In genomic region chrX:2890041-2890650, ce11 we compare ENCODE assay signal across 5 worm cellular contexts.
TF ChIP-seq lines count a peak whose summit lies in the region.

No protein-coding gene starts in this region.

TF ChIP-seq in whole organism, L1 larva, 84 proteins besides CTCF, POLR2A, EP300 and RAD21 (continues in another document):
- TF ChIP-seq hlh-17 (GFP tag; optimal IDR thresholded peaks at IDR 0.05; lab: Kevin White, UChicago; ENCODE audit: borderline replicate concordance) (no peak), nhr-71 (tag; optimal IDR thresholded peaks at IDR 0.05; lab: Kevin White, UChicago) (peak; percentile 2), efl-1 (optimal IDR thresholded peaks at IDR 0.05; lab: Kevin White, UChicago) (no peak), efl-1 (GFP tag; optimal IDR thresholded peaks at IDR 0.05 in 1 of 2; lab: Kevin White, UChicago) (no peak), aha-1 (tag; optimal IDR thresholded peaks at IDR 0.05; lab: Kevin White, UChicago) (no peak), fkh-8 (tag; optimal IDR thresholded peaks at IDR 0.05; lab: Kevin White, UChicago) (no peak), unc-62 (GFP tag; optimal IDR thresholded peaks at IDR 0.05; lab: Kevin White, UChicago) (no peak), skn-1 (tag; optimal IDR thresholded peaks at IDR 0.05; lab: Kevin White, UChicago) (no peak), unc-98 (GFP tag; IDR thresholded peaks at IDR 0.05; lab: Robert Waterston, UW) (no peak), lsy-2 (tag; optimal IDR thresholded peaks at IDR 0.05; lab: Kevin White, UChicago) (peak in 1 of 2 experiments; percentile 1), ama-1 (optimal IDR thresholded peaks at IDR 0.05; lab: Kevin White, UChicago) (peak; percentile 12), mep-1 (tag; optimal IDR thresholded peaks at IDR 0.05; lab: Kevin White, UChicago) (peak; percentile 11), lin-39 (tag; optimal IDR thresholded peaks at IDR 0.05; lab: Kevin White, UChicago) (no peak), elt-2 (tag; optimal IDR thresholded peaks at IDR 0.05; lab: Kevin White, UChicago) (no peak), nhr-76 (tag; optimal IDR thresholded peaks at IDR 0.05; lab: Kevin White, UChicago) (no peak), lin-13 (GFP tag; optimal IDR thresholded peaks at IDR 0.05; lab: Kevin White, UChicago) (no peak), tlp-1 (tag; optimal IDR thresholded peaks at IDR 0.05; lab: Kevin White, UChicago) (no peak), irx-1 (tag; optimal IDR thresholded peaks at IDR 0.05; lab: Kevin White, UChicago) (no peak), ztf-4 (tag; optimal IDR thresholded peaks at IDR 0.05; lab: Kevin White, UChicago) (peak; percentile 18)

TF ChIP-seq in whole organism, L2 larva, 48 proteins besides CTCF, POLR2A, EP300 and RAD21:
- TF ChIP-seq nhr-10 (tag; optimal IDR thresholded peaks at IDR 0.05; lab: Kevin White, UChicago) (no peak), lsy-2 (tag; optimal IDR thresholded peaks at IDR 0.05; lab: Kevin White, UChicago) (peak in 1 of 2 experiments; percentile 34), C34F6.9 (tag; optimal IDR thresholded peaks at IDR 0.05; lab: Kevin White, UChicago) (no peak), gmeb-1 (tag; optimal IDR thresholded peaks at IDR 0.05; lab: Kevin White, UChicago) (no peak), nhr-21 (tag; optimal IDR thresholded peaks at IDR 0.05; lab: Kevin White, UChicago) (peak; percentile 22), nhr-129 (tag; optimal IDR thresholded peaks at IDR 0.05; lab: Kevin White, UChicago) (no peak), sma-3 (GFP tag; optimal IDR thresholded peaks at IDR 0.05; lab: Kevin White, UChicago) (no peak), ama-1 (optimal IDR thresholded peaks at IDR 0.05; lab: Kevin White, UChicago) (peak; percentile 45)

TF ChIP-seq in whole organism, L3 larva, 47 proteins besides CTCF, POLR2A, EP300 and RAD21:
- TF ChIP-seq ama-1 (optimal IDR thresholded peaks at IDR 0.05; lab: Kevin White, UChicago): peak; percentile 51
- no peak for TF ChIP-seq unc-62 (GFP tag; optimal IDR thresholded peaks at IDR 0.05; lab: Kevin White, UChicago)
- TF ChIP-seq nhr-43 (tag; optimal IDR thresholded peaks at IDR 0.05; lab: Kevin White, UChicago; ENCODE audit: poor library complexity, severe bottlenecking): peak; percentile 72
- TF ChIP-seq nhr-23 (tag; optimal IDR thresholded peaks at IDR 0.05; lab: Kevin White, UChicago): peak; percentile 57
- TF ChIP-seq pha-4 (tag; optimal IDR thresholded peaks at IDR 0.05; lab: Kevin White, UChicago): no peak
- TF ChIP-seq ceh-28 (tag; optimal IDR thresholded peaks at IDR 0.05; lab: Kevin White, UChicago): no peak

TF ChIP-seq in whole organism, L4 larva, 104 proteins besides CTCF, POLR2A, EP300 and RAD21:
- peak; percentile 80 for TF ChIP-seq zfp-3 (GFP tag; conservative IDR thresholded peaks at IDR 0.05; lab: Robert Waterston, UW)
- TF ChIP-seq aly-2 (tag; optimal IDR thresholded peaks at IDR 0.05; lab: Kevin White, UChicago): no peak
- TF ChIP-seq aha-1 (tag; lab: Kevin White, UChicago): peak; percentile 65
- peak; percentile 21 for TF ChIP-seq hlh-30 (tag; optimal IDR thresholded peaks at IDR 0.05; lab: Kevin White, UChicago; ENCODE audit: insufficient read depth)
- TF ChIP-seq fkh-10 (GFP tag; optimal IDR thresholded peaks at IDR 0.05; lab: Kevin White, UChicago): no peak
- no peak for TF ChIP-seq tag-97 (GFP tag; IDR thresholded peaks at IDR 0.05; lab: Robert Waterston, UW)
- peak; percentile 16 for TF ChIP-seq duxl-1 (tag; optimal IDR thresholded peaks at IDR 0.05; lab: Kevin White, UChicago; ENCODE audit: poor library complexity)
- peak; percentile 80 for TF ChIP-seq T26A8.4 (GFP tag; IDR thresholded peaks at IDR 0.05; lab: Robert Waterston, UW)
- no peak for TF ChIP-seq nhr-11 (tag; optimal IDR thresholded peaks at IDR 0.05; lab: Kevin White, UChicago)
- no peak for TF ChIP-seq pha-4 (GFP tag; IDR thresholded peaks at IDR 0.05; lab: Robert Waterston, UW)
- no peak for TF ChIP-seq pha-4 (tag; optimal IDR thresholded peaks at IDR 0.05; lab: Kevin White, UChicago)
- TF ChIP-seq nhr-77 (tag; optimal IDR thresholded peaks at IDR 0.05; lab: Kevin White, UChicago): no peak
- peak in 1 of 2 experiments; percentile 4 for TF ChIP-seq hif-1 (tag; optimal IDR thresholded peaks at IDR 0.05; lab: Kevin White, UChicago)
- TF ChIP-seq ceh-62 (tag; optimal IDR thresholded peaks at IDR 0.05; lab: Kevin White, UChicago): no peak
- TF ChIP-seq fos-1 (tag; optimal IDR thresholded peaks at IDR 0.05; lab: Kevin White, UChicago): no peak
- TF ChIP-seq nhr-48 (tag; optimal IDR thresholded peaks at IDR 0.05; lab: Kevin White, UChicago): peak; percentile 12
- no peak for TF ChIP-seq lin-39 (tag; optimal IDR thresholded peaks at IDR 0.05; lab: Kevin White, UChicago)
- TF ChIP-seq tra-1 (GFP tag; IDR thresholded peaks at IDR 0.05; lab: Robert Waterston, UW): peak; percentile 14; the same call in 1 of the 2 replicates
- TF ChIP-seq dmd-6 (GFP tag; IDR thresholded peaks at IDR 0.05; lab: Robert Waterston, UW): peak; percentile 11; the same call in 1 of the 2 replicates
- TF ChIP-seq ces-1 (GFP tag; optimal IDR thresholded peaks at IDR 0.05; lab: Kevin White, UChicago): no peak
- TF ChIP-seq ceh-20 (GFP tag; IDR thresholded peaks at IDR 0.05; lab: Robert Waterston, UW): 0 out of 2 replicates have a peak, but pooled peaks have one; percentile 48
- TF ChIP-seq hlh-11 (tag; optimal IDR thresholded peaks at IDR 0.05; lab: Kevin White, UChicago): peak; percentile 8
- 0 out of 2 replicates have a peak, but pooled peaks have one; percentile 16 for TF ChIP-seq Y48G9A.11 (GFP tag; IDR thresholded peaks at IDR 0.05; lab: Robert Waterston, UW)
- TF ChIP-seq ztf-7 (tag; optimal IDR thresholded peaks at IDR 0.05; lab: Kevin White, UChicago): no peak
- peak; percentile 32 for TF ChIP-seq mep-1 (tag; optimal IDR thresholded peaks at IDR 0.05; lab: Kevin White, UChicago)
TF ChIP-seq in whole organism, L4 larva: peak in this region for 13.

TF ChIP-seq in whole organism, young adult, 124 proteins besides CTCF, POLR2A, EP300 and RAD21:
- TF ChIP-seq K11D2.4 (GFP tag; IDR thresholded peaks at IDR 0.05; lab: Robert Waterston, UW) (peak; percentile 16; the same call in 1 of the 2 replicates), lin-35 (GFP tag; optimal IDR thresholded peaks at IDR 0.05; lab: Kevin White, UChicago) (no peak), Y56A3A.18 (GFP tag; IDR thresholded peaks at IDR 0.05; lab: Robert Waterston, UW) (0 out of 2 replicates have a peak, but pooled peaks have one; percentile 24), lin-26 (GFP tag; IDR thresholded peaks at IDR 0.05; lab: Robert Waterston, UW) (0 out of 2 replicates have a peak, but pooled peaks have one; percentile 38), ztf-26 (tag; optimal IDR thresholded peaks at IDR 0.05; lab: Kevin White, UChicago) (peak; percentile 20), ZK185.1 (tag; optimal IDR thresholded peaks at IDR 0.05; lab: Kevin White, UChicago; ENCODE audit: poor library complexity, severe bottlenecking) (peak; percentile 19), tbx-9 (tag; optimal IDR thresholded peaks at IDR 0.05; lab: Kevin White, UChicago; ENCODE audit: borderline replicate concordance) (no peak), lsl-1 (GFP tag; optimal IDR thresholded peaks at IDR 0.05; lab: Kevin White, UChicago) (no peak), F57C9.4 (tag; optimal IDR thresholded peaks at IDR 0.05; lab: Kevin White, UChicago) (no peak), F57A8.1 (GFP tag; optimal IDR thresholded peaks at IDR 0.05; lab: Kevin White, UChicago) (no peak), ama-1 (optimal IDR thresholded peaks at IDR 0.05; lab: Kevin White, UChicago) (peak; percentile 64), ama-1 (GFP tag; optimal IDR thresholded peaks at IDR 0.05; lab: Kevin White, UChicago) (no peak), somi-1 (GFP tag; optimal IDR thresholded peaks at IDR 0.05; lab: Kevin White, UChicago) (peak; percentile 15)
